Worm (Caenorhabditis elegans): Measurements from ENCODE around the gene npa-1.

DNA sequence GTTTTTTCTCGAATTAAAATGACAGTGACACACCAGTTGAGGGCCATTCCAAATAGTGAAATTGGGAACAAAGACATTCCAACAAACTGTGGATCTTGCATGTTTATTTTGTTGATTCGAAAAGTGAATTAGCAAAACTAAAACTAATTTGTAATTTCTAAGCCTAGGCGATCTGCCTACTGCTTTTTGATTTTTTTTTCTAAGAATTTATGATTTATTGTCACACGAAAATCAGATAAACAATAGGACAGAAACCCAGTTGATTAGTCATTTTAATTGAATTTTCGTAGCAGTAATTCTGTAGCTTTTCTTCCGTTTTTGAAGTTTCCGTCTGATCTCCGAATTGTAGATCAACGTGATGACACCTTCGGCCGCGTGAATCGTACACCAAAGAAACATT lies 43.2 kb downstream of the npa-1 start, which contains the start of gene srx-33:
- no peak for TF ChIP-seq lsy-2 (tag; optimal IDR thresholded peaks at IDR 0.05)
- TF ChIP-seq nhr-25 (tag; optimal IDR thresholded peaks at IDR 0.05): no peak
- no peak for TF ChIP-seq skn-1 (tag; optimal IDR thresholded peaks at IDR 0.05)
- no peak for TF ChIP-seq nhr-237 (tag; optimal IDR thresholded peaks at IDR 0.05)
- TF ChIP-seq unc-39 (tag; optimal IDR thresholded peaks at IDR 0.05): no peak
- TF ChIP-seq lin-39 (tag; optimal IDR thresholded peaks at IDR 0.05): no peak
- no peak for TF ChIP-seq egl-27 (tag; optimal IDR thresholded peaks at IDR 0.05)
- TF ChIP-seq ceh-82 (tag; optimal IDR thresholded peaks at IDR 0.05): no peak
- TF ChIP-seq ztf-11 (tag; optimal IDR thresholded peaks at IDR 0.05): no peak
- no peak for TF ChIP-seq aly-2 (tag; optimal IDR thresholded peaks at IDR 0.05)
